Fruit fly (Drosophila melanogaster) whole organism, embryonic: ENCODE results near the gene in.
A peak's percentile ranks its signal among the peaks of the same experiment; 100 is the strongest.

Experiments used
- Awh ChIP-seq: fragments of 200-800 bp; sonication (Bioruptor generic); IDR thresholded peaks from 2 replicates; pipeline ENCODE4, ENCODE4 v1.3.6; 2022; ENCODE audit warnings: missing biosample characterization, missing genetic modification characterization
- CG10147 ChIP-seq: fragments of 200-800 bp; sonication (Bioruptor generic); optimal IDR thresholded peaks from 2 replicates; lab custom pipeline; 2019; ENCODE audit warnings: missing biosample characterization, mild to moderate bottlenecking, missing genetic modification characterization, moderate library complexity
- CG10543 ChIP-seq: fragments of 200-800 bp; sonication (Bioruptor generic); optimal IDR thresholded peaks from 3 replicates; lab custom pipeline; 2017; ENCODE audit warnings: missing biosample characterization, mild to moderate bottlenecking, missing genetic modification characterization, moderate library complexity
- CG11504 ChIP-seq: fragments of 200-800 bp; sonication (Bioruptor generic); optimal IDR thresholded peaks from 3 replicates; lab custom pipeline; 2019; ENCODE audit warnings: missing biosample characterization, mild to moderate bottlenecking, missing genetic modification characterization, moderate library complexity
- CG12769 ChIP-seq: fragments of 200-800 bp; sonication (Bioruptor generic); optimal IDR thresholded peaks from 2 replicates; lab custom pipeline; 2019; ENCODE audit warnings: missing biosample characterization, mild to moderate bottlenecking, missing genetic modification characterization, moderate library complexity
- CG13624 ChIP-seq: fragments of 200-800 bp; sonication (Bioruptor generic); optimal IDR thresholded peaks from 2 replicates; lab custom pipeline; 2016; ENCODE audit warnings: missing biosample characterization, missing genetic modification characterization
- CG13775 ChIP-seq: fragments of 200-800 bp; sonication (Bioruptor generic); optimal IDR thresholded peaks from 3 replicates; lab custom pipeline; 2017; ENCODE audit warnings: missing biosample characterization, mild to moderate bottlenecking, missing genetic modification characterization
- CG17385 ChIP-seq: fragments of 200-800 bp; sonication (Bioruptor generic); optimal IDR thresholded peaks from 3 replicates; lab custom pipeline; 2018; ENCODE audit warnings: missing biosample characterization, mild to moderate bottlenecking, missing genetic modification characterization
- CG18619 ChIP-seq: fragments of 200-800 bp; sonication (Bioruptor generic); optimal IDR thresholded peaks from 3 replicates; lab custom pipeline; 2017; ENCODE audit warnings: missing biosample characterization, mild to moderate bottlenecking, missing genetic modification characterization
- CG2712 ChIP-seq: fragments of 200-800 bp; optimal IDR thresholded peaks from 3 replicates; lab custom pipeline; 2019; ENCODE audit warnings: missing biosample characterization, mild to moderate bottlenecking, missing genetic modification characterization, moderate library complexity
- CG3065 ChIP-seq: fragments of 200-800 bp; sonication (Bioruptor generic); optimal IDR thresholded peaks from 2 replicates; lab custom pipeline; 2016; ENCODE audit warnings: missing biosample characterization, missing genetic modification characterization
- CG3163 ChIP-seq: fragments of 200-800 bp; sonication (Bioruptor generic); optimal IDR thresholded peaks from 3 replicates; lab custom pipeline; 2016; ENCODE audit warnings: missing biosample characterization, missing genetic modification characterization
- CG32532 ChIP-seq: fragments of 200-800 bp; sonication (Bioruptor generic); IDR thresholded peaks from 2 replicates; pipeline ENCODE4 v1.3.6; 2022; ENCODE audit warnings: missing biosample characterization, missing genetic modification characterization
- CG32767 ChIP-seq: fragments of 200-800 bp; sonication (Bioruptor generic); IDR thresholded peaks from 2 replicates; pipeline ENCODE4 v1.3.6; 2022; ENCODE audit warnings: missing biosample characterization, missing genetic modification characterization
- CG3995 ChIP-seq: fragments of 200-800 bp; sonication (Bioruptor generic); optimal IDR thresholded peaks from 3 replicates; lab custom pipeline; 2016; ENCODE audit warnings: missing biosample characterization, missing genetic modification characterization
- CG4707 ChIP-seq: fragments of 200-800 bp; sonication (Bioruptor generic); optimal IDR thresholded peaks from 2 replicates; lab custom pipeline; 2018; ENCODE audit warnings: missing biosample characterization, mild to moderate bottlenecking, missing genetic modification characterization, moderate library complexity
- CG6175 ChIP-seq: fragments of 200-800 bp; sonication (Bioruptor generic); IDR thresholded peaks from 3 replicates; pipeline ENCODE4 v1.3.6; 2022; ENCODE audit warnings: missing biosample characterization, missing genetic modification characterization
- CG7839 ChIP-seq: fragments of 200-800 bp; sonication (Bioruptor generic); optimal IDR thresholded peaks from 3 replicates; lab custom pipeline; 2018; ENCODE audit warnings: missing biosample characterization, mild to moderate bottlenecking, missing genetic modification characterization, moderate library complexity
- CG8924 ChIP-seq: fragments of 200-800 bp; optimal IDR thresholded peaks from 3 replicates; lab custom pipeline; 2019; ENCODE audit warnings: missing biosample characterization, mild to moderate bottlenecking, missing genetic modification characterization, moderate library complexity
- CG9215 ChIP-seq: fragments of 200-800 bp; sonication (Bioruptor generic); IDR thresholded peaks from 2 replicates; pipeline ENCODE4 v1.3.6; 2022; ENCODE audit warnings: missing biosample characterization, missing genetic modification characterization
- Fer1 ChIP-seq: fragments of 200-800 bp; sonication (Bioruptor generic); optimal IDR thresholded peaks from 2 replicates; lab custom pipeline; 2017; ENCODE audit warnings: missing biosample characterization, mild to moderate bottlenecking, missing genetic modification characterization
- Gsc ChIP-seq: fragments of 200-800 bp; sonication (Bioruptor generic); IDR thresholded peaks from 2 replicates; pipeline ENCODE4 v1.3.6; 2022; ENCODE audit warnings: missing biosample characterization, missing genetic modification characterization
- Gug ChIP-seq: fragments of 200-800 bp; sonication (Bioruptor generic); IDR thresholded peaks from 4 replicates; pipeline ENCODE4 v1.3.6; 2022; ENCODE audit warnings: missing biosample characterization, missing genetic modification characterization
- HLHmδ ChIP-seq: fragments of 200-800 bp; sonication (Bioruptor generic); optimal IDR thresholded peaks from 2 replicates; lab custom pipeline; 2018; ENCODE audit warnings: missing biosample characterization, mild to moderate bottlenecking, missing genetic modification characterization, moderate library complexity
- MBD-R2 ChIP-seq: fragments of 200-800 bp; sonication (Bioruptor generic); IDR thresholded peaks from 2 replicates; pipeline ENCODE4 v1.3.6; 2022; ENCODE audit warnings: missing biosample characterization, missing genetic modification characterization
- Max ChIP-seq: fragments of 200-800 bp; sonication (Bioruptor generic); optimal IDR thresholded peaks from 2 replicates; lab custom pipeline; 2016; ENCODE audit warnings: missing biosample characterization, mild to moderate bottlenecking, missing genetic modification characterization
- Meics ChIP-seq: fragments of 200-800 bp; sonication (Bioruptor generic); optimal IDR thresholded peaks from 2 replicates; lab custom pipeline; 2017; ENCODE audit warnings: missing biosample characterization, mild to moderate bottlenecking, missing genetic modification characterization
- Oli ChIP-seq: fragments of 200-800 bp; sonication (Bioruptor generic); optimal IDR thresholded peaks from 2 replicates; lab custom pipeline; 2018; ENCODE audit warnings: missing biosample characterization, mild to moderate bottlenecking, missing genetic modification characterization, moderate library complexity
- Sox102F ChIP-seq: fragments of 200-800 bp; sonication (Bioruptor generic); optimal IDR thresholded peaks from 2 replicates; lab custom pipeline; 2018; ENCODE audit warnings: missing biosample characterization, mild to moderate bottlenecking, missing genetic modification characterization, moderate library complexity
- Xbp1 ChIP-seq: fragments of 200-800 bp; sonication (Bioruptor generic); optimal IDR thresholded peaks from 3 replicates; lab custom pipeline; 2016; ENCODE audit warnings: missing biosample characterization, mild to moderate bottlenecking, missing genetic modification characterization
- bcd ChIP-seq: fragments of 200-800 bp; sonication (Bioruptor generic); optimal IDR thresholded peaks from 2 replicates; lab custom pipeline; 2017; ENCODE audit warnings: missing biosample characterization, mild to moderate bottlenecking, missing genetic modification characterization
- chif ChIP-seq, 2 experiments: fragments of 200-800 bp; sonication (Bioruptor generic); optimal IDR thresholded peaks; 3 replicates each; lab custom pipeline; 2016; ENCODE audit warnings: missing biosample characterization in 2 of 2, missing genetic modification characterization in 2 of 2
- crc ChIP-seq: fragments of 200-800 bp; sonication (Bioruptor generic); optimal IDR thresholded peaks from 2 replicates; lab custom pipeline; 2016; ENCODE audit warnings: missing biosample characterization, missing genetic modification characterization
- crol ChIP-seq: fragments of 200-800 bp; sonication (Bioruptor generic); IDR thresholded peaks from 2 replicates; pipeline ENCODE4 v1.3.6; 2022; ENCODE audit warnings: missing biosample characterization, missing genetic modification characterization
- dmrt99B ChIP-seq: fragments of 200-800 bp; sonication (Bioruptor generic); optimal IDR thresholded peaks from 2 replicates; lab custom pipeline; 2018; ENCODE audit warnings: missing biosample characterization, mild to moderate bottlenecking, missing genetic modification characterization, moderate library complexity
- dpn ChIP-seq, 2 experiments: fragments of 200-800 bp; sonication (Bioruptor generic); optimal IDR thresholded peaks; 3 replicates each; lab custom pipeline; 2016; ENCODE audit warnings: missing biosample characterization in 2 of 2, missing genetic modification characterization in 2 of 2
- en ChIP-seq: fragments of 200-800 bp; sonication (Bioruptor generic); optimal IDR thresholded peaks from 2 replicates; lab custom pipeline; 2016; ENCODE audit warnings: missing biosample characterization, missing genetic modification characterization
- eyg ChIP-seq: fragments of 200-800 bp; sonication (Bioruptor generic); optimal IDR thresholded peaks from 3 replicates; lab custom pipeline; 2016; ENCODE audit warnings: missing biosample characterization, missing genetic modification characterization
- gcm2 ChIP-seq: fragments of 200-800 bp; sonication (Bioruptor generic); optimal IDR thresholded peaks from 2 replicates; lab custom pipeline; 2016; ENCODE audit warnings: missing biosample characterization, missing genetic modification characterization
- mirr ChIP-seq: fragments of 200-800 bp; sonication (Bioruptor generic); optimal IDR thresholded peaks from 3 replicates; lab custom pipeline; 2018; ENCODE audit warnings: missing biosample characterization, mild to moderate bottlenecking, missing genetic modification characterization
- phol ChIP-seq: fragments of 200-800 bp; sonication (Bioruptor generic); optimal IDR thresholded peaks from 3 replicates; lab custom pipeline; 2018; ENCODE audit warnings: missing biosample characterization, mild to moderate bottlenecking, missing genetic modification characterization, moderate library complexity
- prd ChIP-seq, 3 experiments: fragments of >200 bp in 2 of 3; fragments of 200-800 bp in 1 of 3; sonication (Bioruptor generic) in 1 of 3; optimal IDR thresholded peaks in 2 of 3; IDR thresholded peaks in 1 of 3; 2 replicates in 2 of 3; 3 replicates in 1 of 3; pipeline versions ENCODE4 v1.3.6 to Lab custom; 2017 to 2022; ENCODE audit warnings: missing biosample characterization in 1 of 3, missing genetic modification characterization in 1 of 3
- repo ChIP-seq: fragments of 200-800 bp; sonication (Bioruptor generic); optimal IDR thresholded peaks from 2 replicates; lab custom pipeline; 2016; ENCODE audit warnings: missing biosample characterization, missing genetic modification characterization
- row ChIP-seq: fragments of 200-800 bp; sonication (Bioruptor generic); IDR thresholded peaks from 3 replicates; pipeline ENCODE4 v1.3.6; 2022; ENCODE audit warnings: missing biosample characterization, missing genetic modification characterization
- sens ChIP-seq: fragments of 200-800 bp; sonication (Bioruptor generic); peaks from one replicate; lab custom pipeline; 2016; ENCODE audit warnings: missing biosample characterization, missing genetic modification characterization
- slbo ChIP-seq: fragments of 200-800 bp; sonication (Bioruptor generic); IDR thresholded peaks from 2 replicates; pipeline ENCODE4 v1.3.6; 2022; ENCODE audit warnings: missing biosample characterization, missing genetic modification characterization
- sob ChIP-seq: fragments of 200-800 bp; sonication (Bioruptor generic); IDR thresholded peaks from 2 replicates; pipeline ENCODE4 v1.3.6; 2022; ENCODE audit warnings: missing biosample characterization, missing genetic modification characterization
- tin ChIP-seq: fragments of 200-800 bp; sonication (Bioruptor generic); optimal IDR thresholded peaks from 3 replicates; lab custom pipeline; 2016; ENCODE audit warnings: missing biosample characterization, missing genetic modification characterization
- tna ChIP-seq: fragments of 200-800 bp; sonication (Bioruptor generic); IDR thresholded peaks from 2 replicates; pipeline ENCODE4 v1.3.6; 2022; ENCODE audit warnings: missing biosample characterization, missing genetic modification characterization; ENCODE audit not compliant: partially characterized antibody
- unpg ChIP-seq: fragments of 200-800 bp; sonication (Bioruptor generic); optimal IDR thresholded peaks from 3 replicates; lab custom pipeline; 2018; ENCODE audit warnings: missing biosample characterization, mild to moderate bottlenecking, missing genetic modification characterization, moderate library complexity

The in gene

dm6 chr3L:20395257-20395909, 28.4 kb downstream of the in start (continued):
- TF ChIP-seq CG8924 (tag; lab: Kevin White, UChicago): peak; percentile 52
- TF ChIP-seq bcd (GFP tag; lab: Kevin White, UChicago): peak; percentile 53
- peak; percentile 63 for TF ChIP-seq CG7839 (tag; lab: Kevin White, UChicago)
- TF ChIP-seq CG18619 (GFP tag; lab: Kevin White, UChicago): peak; percentile 14
- TF ChIP-seq en: no peak
- TF ChIP-seq CG3065: no peak
- TF ChIP-seq Meics (GFP tag; lab: Kevin White, UChicago): peak; percentile 76
- peak; percentile 85 for TF ChIP-seq CG13624 (GFP tag; lab: Kevin White, UChicago)
- peak; percentile 17; the same call in 1 of the 4 replicates for TF ChIP-seq Gug (GFP tag; lab: Robert Waterston, UW)
- peak; percentile 31 for TF ChIP-seq dmrt99B (tag; lab: Kevin White, UChicago)
- TF ChIP-seq CG3995 (GFP tag; lab: Kevin White, UChicago): peak; percentile 95
- TF ChIP-seq Oli (tag; lab: Kevin White, UChicago): peak; percentile 48
- TF ChIP-seq CG10147 (GFP tag; lab: Kevin White, UChicago): peak; percentile 3
- TF ChIP-seq prd (optimal IDR thresholded peaks at IDR 0.05; lab: Kevin White, UChicago): no peak
- peak; percentile 51 for TF ChIP-seq prd (GFP tag; IDR thresholded peaks at IDR 0.05; lab: Robert Waterston, UW)
- TF ChIP-seq Fer1 (GFP tag; lab: Kevin White, UChicago): peak; percentile 69
- no peak for TF ChIP-seq crol (GFP tag; lab: Robert Waterston, UW)
- TF ChIP-seq CG13775 (GFP tag; lab: Kevin White, UChicago): peak; percentile 37
- TF ChIP-seq MBD-R2: peak; percentile 42; the same call in 1 of the 2 replicates
- peak; percentile 47 for TF ChIP-seq Max (GFP tag; lab: Kevin White, UChicago)
- peak; percentile 9 for TF ChIP-seq phol (tag; lab: Kevin White, UChicago)
- TF ChIP-seq gcm2: no peak
- TF ChIP-seq CG17385 (GFP tag; lab: Kevin White, UChicago): peak; percentile 30
- peak; percentile 63 for TF ChIP-seq mirr
- no peak for TF ChIP-seq CG32767 (GFP tag; lab: Robert Waterston, UW)
- TF ChIP-seq Gsc (GFP tag; lab: Robert Waterston, UW): no peak
- no peak for TF ChIP-seq HLHmδ (GFP tag; lab: Kevin White, UChicago)
- TF ChIP-seq CG10543 (GFP tag; lab: Kevin White, UChicago): peak; percentile 90
- no peak for TF ChIP-seq CG6175
- no peak for TF ChIP-seq tna (GFP tag; lab: Robert Waterston, UW)
- peak; percentile 73 for TF ChIP-seq CG12769
- peak; percentile 22 for TF ChIP-seq Sox102F
- no peak for TF ChIP-seq tin (GFP tag; lab: Kevin White, UChicago)
- TF ChIP-seq eyg (GFP tag; lab: Kevin White, UChicago): peak; percentile 34
- peak; percentile 26 for TF ChIP-seq unpg
- TF ChIP-seq CG4707 (GFP tag; lab: Kevin White, UChicago): no peak
- TF ChIP-seq Awh (GFP tag; lab: Robert Waterston, UW): no peak
- TF ChIP-seq sens: peak; percentile 52
- peak; percentile 53 for TF ChIP-seq CG11504 (tag; lab: Kevin White, UChicago)
- peak; percentile 47 for TF ChIP-seq sob
- peak; percentile 38 for TF ChIP-seq CG9215 (GFP tag; lab: Robert Waterston, UW)
- TF ChIP-seq CG3163 (GFP tag; lab: Kevin White, UChicago): peak; percentile 17
- peak; percentile 35 for TF ChIP-seq crc (GFP tag; lab: Kevin White, UChicago)
- TF ChIP-seq slbo (GFP tag; lab: Robert Waterston, UW): peak; percentile 69
- TF ChIP-seq row (GFP tag; lab: Robert Waterston, UW): peak; percentile 78
- TF ChIP-seq CG2712 (tag; lab: Kevin White, UChicago): peak; percentile 33
- no peak for TF ChIP-seq repo (GFP tag; lab: Kevin White, UChicago)
- TF ChIP-seq CG32532 (GFP tag; lab: Robert Waterston, UW): peak; percentile 69
- TF ChIP-seq Xbp1 (GFP tag; lab: Kevin White, UChicago): peak; percentile 40
- peak in 1 of 2 experiments; percentile 2 for TF ChIP-seq chif (GFP tag; optimal IDR thresholded peaks at IDR 0.05; lab: Kevin White, UChicago)
- peak; percentile 37 to 49 for TF ChIP-seq dpn (GFP tag; optimal IDR thresholded peaks at IDR 0.05; lab: Kevin White, UChicago)
